Worm (Caenorhabditis elegans) whole organism, midembryonic: ENCODE measurements around the gene cox-10.

ENCODE experiments used
- T22C8.4 ChIP-seq: fragments of 200-800 bp; sonication (Bioruptor generic); IDR thresholded peaks from 2 replicates; pipeline ENCODE4 v1.3.6; 2022; ENCODE audit warnings: missing genetic modification characterization, missing compliant biosample characterization
- cog-1 ChIP-seq: sonication (generic microtip); optimal IDR thresholded peaks from 2 replicates; lab custom pipeline; 2016; ENCODE audit warnings: missing genetic modification characterization, missing compliant biosample characterization
- flt-1 ChIP-seq: fragments of 200-800 bp; sonication (Bioruptor generic); IDR thresholded peaks from 2 replicates; pipeline ENCODE4 v1.3.6; 2022; ENCODE audit warnings: missing genetic modification characterization, missing compliant biosample characterization
- klf-2 ChIP-seq: fragments of 200-800 bp; sonication (Bioruptor generic); conservative IDR thresholded peaks from 2 replicates; pipeline ENCODE4 v1.3.6; 2022; ENCODE audit warnings: missing genetic modification reagents, missing genetic modification characterization, missing compliant biosample characterization
- med-1 ChIP-seq: sonication (generic microtip); optimal IDR thresholded peaks from 2 replicates; lab custom pipeline; 2017; ENCODE audit warnings: missing genetic modification characterization, mild to moderate bottlenecking, missing compliant biosample characterization, antibody characterized with exemption, missing genetic modification reagents; ENCODE audit not compliant: insufficient read depth
- ref-1 ChIP-seq: fragments of 200-800 bp; sonication (Bioruptor generic); conservative IDR thresholded peaks from 2 replicates; pipeline ENCODE4 v1.3.6; 2022; ENCODE audit warnings: missing genetic modification reagents, missing genetic modification characterization, missing compliant biosample characterization
- tab-1 ChIP-seq: fragments of 200-800 bp; sonication (Bioruptor generic); IDR thresholded peaks from 2 replicates; pipeline ENCODE4 v1.3.6; 2022; ENCODE audit warnings: missing genetic modification characterization, missing compliant biosample characterization
- ztf-23 ChIP-seq: fragments of 200-800 bp; sonication (Bioruptor generic); IDR thresholded peaks from 2 replicates; pipeline ENCODE4 v1.3.6; 2022; ENCODE audit warnings: missing genetic modification reagents, missing genetic modification characterization, missing compliant biosample characterization
- ztf-29 ChIP-seq: fragments of 200-800 bp; sonication (Bioruptor generic); IDR thresholded peaks from 2 replicates; pipeline ENCODE4 v1.3.6; 2022; ENCODE audit warnings: missing genetic modification reagents, missing genetic modification characterization, missing compliant biosample characterization

- TF ChIP-seq flt-1 (no peak), cog-1 (no peak), med-1 (GFP tag; lab: Kevin White, UChicago) (no peak), ref-1 (GFP tag; lab: Robert Waterston, UW) (no peak), ztf-23 (GFP tag; lab: Robert Waterston, UW) (no peak), klf-2 (GFP tag; lab: Robert Waterston, UW) (no peak), T22C8.4 (GFP tag; lab: Robert Waterston, UW) (no peak), tab-1 (no peak), ztf-29 (no peak)
Observed at ce11 chrII:12659676-12660371, 19.9 kb upstream of the cox-10 start.
